In genomic region chr3L:10325108-10325960, dm6 we compare ENCODE assay signal across 6 fruit fly cellular contexts.
A peak's percentile ranks its signal among the peaks of the same experiment; 100 is the strongest.
TF ChIP-seq lines count a peak whose summit lies in the region.

No protein-coding gene starts in this region.

- no peak for TF ChIP-seq CTCF in whole organism, embryonic (GFP tag; optimal IDR thresholded peaks at IDR 0.05; lab: Kevin White, UChicago)

TF ChIP-seq in whole organism, 6 proteins besides CTCF, POLR2A, EP300 and RAD21:
- TF ChIP-seq Dll (optimal IDR thresholded peaks at IDR 0.05; lab: Kevin White, UChicago) (peak; percentile 88), CG8478 (optimal IDR thresholded peaks at IDR 0.05; lab: Kevin White, UChicago) (peak; percentile 64), usp (GFP tag; optimal IDR thresholded peaks at IDR 0.05; lab: Kevin White, UChicago) (no peak)

TF ChIP-seq in whole organism, adult, 20 proteins besides CTCF, POLR2A, EP300 and RAD21 (continues in another document):
- TF ChIP-seq CG12768 (GFP tag; optimal IDR thresholded peaks at IDR 0.05; lab: Kevin White, UChicago) (no peak), Crg-1 (GFP tag; optimal IDR thresholded peaks at IDR 0.05; lab: Kevin White, UChicago) (no peak), CG5204 (GFP tag; optimal IDR thresholded peaks at IDR 0.05; lab: Kevin White, UChicago) (no peak), CG14711 (tag; optimal IDR thresholded peaks at IDR 0.05; lab: Kevin White, UChicago) (no peak), bab1 (GFP tag; optimal IDR thresholded peaks at IDR 0.05; lab: Kevin White, UChicago) (no peak), Hr96 (GFP tag; optimal IDR thresholded peaks at IDR 0.05; lab: Kevin White, UChicago) (peak; percentile 21), CG1620 (GFP tag; optimal IDR thresholded peaks at IDR 0.05; lab: Kevin White, UChicago) (no peak), Mnt (GFP tag; optimal IDR thresholded peaks at IDR 0.05; lab: Kevin White, UChicago) (peak; percentile 13), CG7101 (tag; optimal IDR thresholded peaks at IDR 0.05; lab: Kevin White, UChicago) (no peak), toe (GFP tag; optimal IDR thresholded peaks at IDR 0.05; lab: Kevin White, UChicago) (no peak), pad (GFP tag; optimal IDR thresholded peaks at IDR 0.05; lab: Kevin White, UChicago) (peak; percentile 90), Clk (GFP tag; optimal IDR thresholded peaks at IDR 0.05; lab: Kevin White, UChicago) (peak; percentile 36), kay (GFP tag; lab: Kevin White, UChicago; ENCODE audit: borderline replicate concordance) (no peak), tj (GFP tag; optimal IDR thresholded peaks at IDR 0.05; lab: Kevin White, UChicago) (no peak), CG11617 (GFP tag; optimal IDR thresholded peaks at IDR 0.05; lab: Kevin White, UChicago) (no peak), cnc (optimal IDR thresholded peaks at IDR 0.05; lab: Kevin White, UChicago) (no peak), CG7045 (GFP tag; optimal IDR thresholded peaks at IDR 0.05; lab: Kevin White, UChicago) (peak; percentile 14), ovo (GFP tag; optimal IDR thresholded peaks at IDR 0.05; lab: Kevin White, UChicago) (peak; percentile 8)

TF ChIP-seq in whole organism, embryonic, 481 proteins besides CTCF, POLR2A, EP300 and RAD21 (continues in another document):
- TF ChIP-seq CG4854 (GFP tag; optimal IDR thresholded peaks at IDR 0.05; lab: Kevin White, UChicago), result no peak
- peak; percentile 2 for TF ChIP-seq twi (tag; optimal IDR thresholded peaks at IDR 0.05; lab: Kevin White, UChicago)
- peak; percentile 84 for TF ChIP-seq abd-A (tag; optimal IDR thresholded peaks at IDR 0.05; lab: Kevin White, UChicago)
- 0 out of 2 replicates have a peak, but pooled peaks have one; percentile 16 for TF ChIP-seq nerfin-2 (GFP tag; IDR thresholded peaks at IDR 0.05; lab: Robert Waterston, UW; ENCODE audit: partially characterized antibody)
- no peak for TF ChIP-seq croc (GFP tag; conservative IDR thresholded peaks at IDR 0.05; lab: Robert Waterston, UW)
- peak; percentile 55 for TF ChIP-seq CG1832 (GFP tag; optimal IDR thresholded peaks at IDR 0.05; lab: Kevin White, UChicago)
- no peak for TF ChIP-seq CG8290 (GFP tag; optimal IDR thresholded peaks at IDR 0.05; lab: Kevin White, UChicago)
- no peak for TF ChIP-seq CG8290 (tag; optimal IDR thresholded peaks at IDR 0.05; lab: Kevin White, UChicago)
- TF ChIP-seq chif (GFP tag; optimal IDR thresholded peaks at IDR 0.05; lab: Kevin White, UChicago), result no peak
- TF ChIP-seq Hr78 (GFP tag; optimal IDR thresholded peaks at IDR 0.05; lab: Kevin White, UChicago), result no peak
- no peak for TF ChIP-seq Xrp1 (GFP tag; IDR thresholded peaks at IDR 0.05; lab: Robert Waterston, UW)
- peak; percentile 6 for TF ChIP-seq CoRest (tag; optimal IDR thresholded peaks at IDR 0.05; lab: Kevin White, UChicago)
- TF ChIP-seq CG11093 (GFP tag; IDR thresholded peaks at IDR 0.05; lab: Robert Waterston, UW), result no peak
- TF ChIP-seq CG12155 (GFP tag; optimal IDR thresholded peaks at IDR 0.05; lab: Kevin White, UChicago), result no peak
- no peak for TF ChIP-seq vfl (GFP tag; optimal IDR thresholded peaks at IDR 0.05; lab: Kevin White, UChicago)
- TF ChIP-seq CG13424 (tag; optimal IDR thresholded peaks at IDR 0.05; lab: Kevin White, UChicago), result no peak
- no peak for TF ChIP-seq crp (GFP tag; optimal IDR thresholded peaks at IDR 0.05; lab: Kevin White, UChicago)
- no peak for TF ChIP-seq Hr51 (GFP tag; optimal IDR thresholded peaks at IDR 0.05; lab: Kevin White, UChicago)
- no peak for TF ChIP-seq gcm2 (GFP tag; optimal IDR thresholded peaks at IDR 0.05; lab: Kevin White, UChicago)

TF ChIP-seq in whole organism, prepupa, 60 proteins besides CTCF, POLR2A, EP300 and RAD21:
- peak in 1 of 2 experiments; percentile 39 for TF ChIP-seq salr (GFP tag; optimal IDR thresholded peaks at IDR 0.05; lab: Kevin White, UChicago)
- TF ChIP-seq Eip93F (GFP tag; optimal IDR thresholded peaks at IDR 0.05; lab: Kevin White, UChicago), result no peak
- TF ChIP-seq CG6808 (GFP tag; optimal IDR thresholded peaks at IDR 0.05; lab: Kevin White, UChicago), result peak; percentile 17
- peak; percentile 32 for TF ChIP-seq svp (GFP tag; lab: Kevin White, UChicago)
- TF ChIP-seq Eip78C (GFP tag; lab: Kevin White, UChicago), result peak; percentile 51
- TF ChIP-seq CG6276 (GFP tag; optimal IDR thresholded peaks at IDR 0.05; lab: Kevin White, UChicago), result peak; percentile 27
- no peak; the same call in 2 of the 3 replicates for TF ChIP-seq CG8119 (GFP tag; IDR thresholded peaks at IDR 0.05; lab: Robert Waterston, UW)
- no peak for TF ChIP-seq Hr4 (GFP tag; optimal IDR thresholded peaks at IDR 0.05; lab: Kevin White, UChicago)
- peak; percentile 10 for TF ChIP-seq Met (GFP tag; optimal IDR thresholded peaks at IDR 0.05; lab: Kevin White, UChicago)
- peak; percentile 55 for TF ChIP-seq eg (GFP tag; IDR thresholded peaks at IDR 0.05; lab: Robert Waterston, UW)
- TF ChIP-seq fkh (GFP tag; optimal IDR thresholded peaks at IDR 0.05; lab: Kevin White, UChicago), result peak; percentile 13
- TF ChIP-seq CG6163 (GFP tag; IDR thresholded peaks at IDR 0.05; lab: Robert Waterston, UW), result 0 out of 3 replicates have a peak, but pooled peaks have one; percentile 31
- peak; percentile 8 for TF ChIP-seq spab (GFP tag; optimal IDR thresholded peaks at IDR 0.05; lab: Kevin White, UChicago)
- peak; percentile 43 for TF ChIP-seq CG7368 (GFP tag; optimal IDR thresholded peaks at IDR 0.05; lab: Kevin White, UChicago)
- TF ChIP-seq CG11902 (GFP tag; optimal IDR thresholded peaks at IDR 0.05; lab: Kevin White, UChicago), result no peak
- peak in 1 of 2 experiments; percentile 52 for TF ChIP-seq ss (GFP tag; optimal IDR thresholded peaks at IDR 0.05; lab: Kevin White, UChicago)
- TF ChIP-seq CG32006 (GFP tag; optimal IDR thresholded peaks at IDR 0.05; lab: Kevin White, UChicago), result peak; percentile 38

TF ChIP-seq in whole organism, pupa, 21 proteins besides CTCF, POLR2A, EP300 and RAD21:
- TF ChIP-seq Snoo (tag; optimal IDR thresholded peaks at IDR 0.05; lab: Kevin White, UChicago), result no peak
- peak; percentile 22 for TF ChIP-seq CG13204 (GFP tag; optimal IDR thresholded peaks at IDR 0.05; lab: Kevin White, UChicago)
- TF ChIP-seq CG17806 (tag; optimal IDR thresholded peaks at IDR 0.05; lab: Kevin White, UChicago), result no peak
- peak; percentile 26; the same call in 1 of the 3 replicates for TF ChIP-seq fd96Ca (GFP tag; IDR thresholded peaks at IDR 0.05; lab: Robert Waterston, UW)
- no peak for TF ChIP-seq D1 (tag; optimal IDR thresholded peaks at IDR 0.05; lab: Kevin White, UChicago)
- peak; percentile 6 for TF ChIP-seq CG14655 (GFP tag; optimal IDR thresholded peaks at IDR 0.05; lab: Kevin White, UChicago)
- TF ChIP-seq CG15710 (tag; optimal IDR thresholded peaks at IDR 0.05; lab: Kevin White, UChicago), result no peak
- no peak; the same call in 1 of the 2 replicates for TF ChIP-seq CG32121 (GFP tag; IDR thresholded peaks at IDR 0.05; lab: Robert Waterston, UW)
- TF ChIP-seq CG4496 (GFP tag; IDR thresholded peaks at IDR 0.05; lab: Robert Waterston, UW), result peak; percentile 36
- TF ChIP-seq CG10348 (GFP tag; IDR thresholded peaks at IDR 0.05; lab: Robert Waterston, UW), result no peak
- TF ChIP-seq rn (GFP tag; IDR thresholded peaks at IDR 0.05; lab: Robert Waterston, UW), result no peak
- TF ChIP-seq CG8301 (tag; optimal IDR thresholded peaks at IDR 0.05; lab: Kevin White, UChicago), result no peak
- TF ChIP-seq Pif1A (GFP tag; optimal IDR thresholded peaks at IDR 0.05; lab: Kevin White, UChicago), result no peak
- no peak for TF ChIP-seq Pif1B (GFP tag; optimal IDR thresholded peaks at IDR 0.05; lab: Kevin White, UChicago)
- TF ChIP-seq CG12605 (GFP tag; IDR thresholded peaks at IDR 0.05; lab: Robert Waterston, UW), result peak; percentile 26; the same call in 1 of the 2 replicates
- no peak for TF ChIP-seq CG9948 (tag; optimal IDR thresholded peaks at IDR 0.05; lab: Kevin White, UChicago)
- TF ChIP-seq Ets98B (GFP tag; IDR thresholded peaks at IDR 0.05; lab: Robert Waterston, UW), result peak; percentile 8; the same call in 1 of the 2 replicates
- TF ChIP-seq CG8159 (tag; optimal IDR thresholded peaks at IDR 0.05; lab: Kevin White, UChicago), result peak; percentile 51
- TF ChIP-seq gl (tag; optimal IDR thresholded peaks at IDR 0.05; lab: Kevin White, UChicago), result no peak

TF ChIP-seq in whole organism, wandering third instar larva, 38 proteins besides CTCF, POLR2A, EP300 and RAD21:
- TF ChIP-seq dl (GFP tag; optimal IDR thresholded peaks at IDR 0.05; lab: Kevin White, UChicago; ENCODE audit: insufficient read depth in 1 of 2, partially characterized antibody in 2 of 2) (peak; percentile 56 to 64), Hr78 (GFP tag; optimal IDR thresholded peaks at IDR 0.05; lab: Kevin White, UChicago) (no peak), Sp1 (GFP tag; optimal IDR thresholded peaks at IDR 0.05; lab: Kevin White, UChicago) (peak; percentile 38), br (GFP tag; optimal IDR thresholded peaks at IDR 0.05; lab: Kevin White, UChicago) (no peak), Dif (GFP tag; optimal IDR thresholded peaks at IDR 0.05; lab: Kevin White, UChicago; ENCODE audit: partially characterized antibody) (peak; percentile 66), CG9705 (GFP tag; optimal IDR thresholded peaks at IDR 0.05; lab: Kevin White, UChicago) (no peak), jim (GFP tag; optimal IDR thresholded peaks at IDR 0.05; lab: Kevin White, UChicago) (no peak), lola (GFP tag; optimal IDR thresholded peaks at IDR 0.05; lab: Kevin White, UChicago) (no peak), h (GFP tag; optimal IDR thresholded peaks at IDR 0.05; lab: Kevin White, UChicago) (peak; percentile 19), rgr (GFP tag; optimal IDR thresholded peaks at IDR 0.05; lab: Kevin White, UChicago) (no peak), N (GFP tag; optimal IDR thresholded peaks at IDR 0.05; lab: Kevin White, UChicago) (peak; percentile 95), fru (GFP tag; optimal IDR thresholded peaks at IDR 0.05; lab: Kevin White, UChicago) (no peak), Hr83 (GFP tag; optimal IDR thresholded peaks at IDR 0.05; lab: Kevin White, UChicago; ENCODE audit: poor library complexity, severe bottlenecking) (no peak)
